Worm (Caenorhabditis elegans): ENCODE results near the gene C01G10.17.

ce11 chrV:15140247-15140646 lies 49.7 kb downstream of the C01G10.17 start, which contains the start of gene K08F9.3:
- TF ChIP-seq dao-5 (tag; optimal IDR thresholded peaks at IDR 0.05): no peak
- no peak for TF ChIP-seq W03F9.2 (tag; optimal IDR thresholded peaks at IDR 0.05)

Measured in whole organism, L4/young adult.